Fruit fly (Drosophila melanogaster) whole organism: ENCODE measurements around the gene CG13053.

Experiments
- Dll ChIP-seq: fragments of >200 bp; optimal IDR thresholded peaks from 2 replicates; lab custom pipeline; 2017
- EcR ChIP-seq, 2 experiments: fragments of >200 bp; optimal IDR thresholded peaks; 2 replicates each; lab custom pipeline; 2017; ENCODE audit warnings: missing biosample characterization in 2 of 2, missing genetic modification characterization in 2 of 2, missing genetic modification reagents in 2 of 2
- usp ChIP-seq: fragments of >200 bp; optimal IDR thresholded peaks from 2 replicates; lab custom pipeline; 2017; ENCODE audit warnings: missing biosample characterization, missing genetic modification characterization, mixed read lengths

dm6 chr3L:16285346-16285911 lies 25.9 kb upstream of the CG13053 start, which contains the start of gene CG13047:
- TF ChIP-seq Dll: no peak
- no peak for TF ChIP-seq usp (GFP tag; lab: Kevin White, UChicago)
- TF ChIP-seq EcR (GFP tag; optimal IDR thresholded peaks at IDR 0.05; lab: Kevin White, UChicago): no peak
